Fruit fly (Drosophila melanogaster): ENCODE measurements around the gene jv.
A peak's percentile ranks its signal among the peaks of the same experiment; 100 is the strongest.

The jv gene

dm6 chr3L:6552968-6553402 lies 36.3 kb downstream of the jv start:
- TF ChIP-seq Hr38 (GFP tag; optimal IDR thresholded peaks at IDR 0.05) (no peak), salr (GFP tag; optimal IDR thresholded peaks at IDR 0.05) (peak in 1 of 2 experiments; percentile 39), CG6276 (GFP tag; optimal IDR thresholded peaks at IDR 0.05) (peak; percentile 40), CG31627 (GFP tag; optimal IDR thresholded peaks at IDR 0.05) (peak; percentile 88), CG10631 (GFP tag; optimal IDR thresholded peaks at IDR 0.05) (peak; percentile 67), OdsH (GFP tag; optimal IDR thresholded peaks at IDR 0.05) (peak; percentile 77), Ets21C (GFP tag; optimal IDR thresholded peaks at IDR 0.05) (peak; percentile 77), CG15336 (GFP tag; IDR thresholded peaks at IDR 0.05) (peak; percentile 78), achi (GFP tag; optimal IDR thresholded peaks at IDR 0.05) (peak; percentile 73), cyc (GFP tag; optimal IDR thresholded peaks at IDR 0.05) (peak; percentile 88), Sox102F (GFP tag; optimal IDR thresholded peaks at IDR 0.05) (peak; percentile 77), esn (GFP tag; optimal IDR thresholded peaks at IDR 0.05) (peak; percentile 89), Blimp-1 (GFP tag; optimal IDR thresholded peaks at IDR 0.05) (peak; percentile 4), acj6 (GFP tag; optimal IDR thresholded peaks at IDR 0.05) (peak; percentile 84), CG6808 (GFP tag; optimal IDR thresholded peaks at IDR 0.05) (no peak), dsx (GFP tag; optimal IDR thresholded peaks at IDR 0.05; ENCODE audit: poor library complexity, severe bottlenecking) (no peak), CG3919 (GFP tag; optimal IDR thresholded peaks at IDR 0.05) (peak; percentile 71), Hr4 (GFP tag; optimal IDR thresholded peaks at IDR 0.05) (peak; percentile 83), CG6792 (GFP tag; optimal IDR thresholded peaks at IDR 0.05) (peak; percentile 78), Eip78C (GFP tag) (peak; percentile 92), CG16779 (tag; optimal IDR thresholded peaks at IDR 0.05) (peak; percentile 37), CG11762 (GFP tag; optimal IDR thresholded peaks at IDR 0.05; ENCODE audit: insufficient read depth) (peak; percentile 21), CG32006 (GFP tag; optimal IDR thresholded peaks at IDR 0.05) (peak; percentile 72), dac (GFP tag; optimal IDR thresholded peaks at IDR 0.05) (no peak), CG3032 (tag; optimal IDR thresholded peaks at IDR 0.05) (peak; percentile 21), Sox15 (GFP tag; optimal IDR thresholded peaks at IDR 0.05) (peak; percentile 64), CG6854 (GFP tag; optimal IDR thresholded peaks at IDR 0.05) (peak; percentile 33), Gug (GFP tag; IDR thresholded peaks at IDR 0.05) (no peak), CG11294 (GFP tag; IDR thresholded peaks at IDR 0.05) (peak; percentile 65; the same call in 1 of the 2 replicates), CG11902 (GFP tag; optimal IDR thresholded peaks at IDR 0.05) (peak; percentile 52), CG10669 (GFP tag; optimal IDR thresholded peaks at IDR 0.05) (peak; percentile 20), vri (GFP tag; optimal IDR thresholded peaks at IDR 0.05) (peak; percentile 86), CG9139 (GFP tag; optimal IDR thresholded peaks at IDR 0.05) (no peak), CG4318 (GFP tag; optimal IDR thresholded peaks at IDR 0.05) (peak; percentile 41), CG8119 (GFP tag; IDR thresholded peaks at IDR 0.05) (peak; percentile 75), CG8632 (GFP tag; optimal IDR thresholded peaks at IDR 0.05) (peak; percentile 79), net (GFP tag; optimal IDR thresholded peaks at IDR 0.05) (peak; percentile 39), fd59A (GFP tag; optimal IDR thresholded peaks at IDR 0.05) (no peak), Sox14 (GFP tag; optimal IDR thresholded peaks at IDR 0.05) (peak; percentile 77), CG6163 (GFP tag; IDR thresholded peaks at IDR 0.05) (peak; percentile 72; the same call in 2 of the 3 replicates), ss (GFP tag; optimal IDR thresholded peaks at IDR 0.05) (peak in 1 of 2 experiments; percentile 1), CG7368 (GFP tag; optimal IDR thresholded peaks at IDR 0.05) (peak; percentile 1), lz (GFP tag; optimal IDR thresholded peaks at IDR 0.05) (peak; percentile 84), Hr39 (GFP tag; optimal IDR thresholded peaks at IDR 0.05) (peak; percentile 88), fd85E (GFP tag; optimal IDR thresholded peaks at IDR 0.05) (peak; percentile 16), Eip75B (GFP tag; optimal IDR thresholded peaks at IDR 0.05) (peak; percentile 67), spab (GFP tag; optimal IDR thresholded peaks at IDR 0.05) (no peak), svp (GFP tag) (peak; percentile 93), CG8319 (GFP tag; optimal IDR thresholded peaks at IDR 0.05) (peak; percentile 32), fkh (GFP tag; optimal IDR thresholded peaks at IDR 0.05) (peak; percentile 96), eg (GFP tag; IDR thresholded peaks at IDR 0.05) (peak; percentile 81; the same call in 2 of the 3 replicates), Lpt (GFP tag; optimal IDR thresholded peaks at IDR 0.05) (no peak)
